Worm (Caenorhabditis elegans): ENCODE results near the gene unc-7.

The unc-7 gene

DNA sequence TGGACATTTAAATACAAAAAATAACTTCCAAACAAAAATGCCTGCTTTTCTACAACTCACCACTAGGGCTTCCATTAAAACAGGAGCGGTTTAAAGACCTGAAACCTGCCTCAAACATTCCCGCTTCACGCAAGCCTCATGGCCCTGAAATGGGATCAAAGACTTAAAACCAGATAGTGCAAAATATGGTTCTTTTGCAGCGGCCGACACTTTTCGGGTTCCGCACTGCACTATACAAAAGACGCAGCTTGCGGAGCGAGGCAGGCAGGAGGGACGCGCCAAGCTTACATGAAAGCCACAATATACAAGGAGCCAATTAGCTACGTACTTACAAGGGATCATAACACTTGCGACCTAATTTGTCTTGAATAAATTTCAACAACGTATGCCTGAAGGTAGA, 74.1 kb downstream of the unc-7 start:
- TF ChIP-seq mes-2 (tag; optimal IDR thresholded peaks at IDR 0.05; ENCODE audit: poor library complexity, severe bottlenecking) (peak; percentile 34), ama-1 (optimal IDR thresholded peaks at IDR 0.05) (no peak), snpc-4 (tag; optimal IDR thresholded peaks at IDR 0.05) (peak; percentile 47)

DNA sequence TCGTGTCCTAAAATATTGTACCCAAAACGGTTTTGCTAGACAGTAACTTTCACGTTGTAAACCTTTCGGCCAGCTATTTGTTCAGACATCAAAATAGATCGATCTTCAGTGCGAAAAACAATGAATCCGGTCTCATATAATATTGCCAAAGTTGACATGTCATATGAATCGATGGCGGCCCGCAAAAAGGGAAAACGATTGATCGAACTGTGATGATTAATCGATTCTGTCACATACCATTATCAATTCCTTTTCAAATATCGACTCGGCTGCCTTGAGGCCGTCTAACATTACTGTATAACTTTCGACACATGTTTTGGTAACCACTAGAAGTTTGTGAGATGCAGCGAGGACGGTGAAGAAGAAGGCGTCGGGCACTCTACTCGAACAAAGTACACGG, 74.7 kb downstream of the unc-7 start:
- TF ChIP-seq unc-62 (GFP tag; optimal IDR thresholded peaks at IDR 0.05 in 1 of 2) (peak in 1 of 2 experiments; percentile 99), unc-62 (tag; optimal IDR thresholded peaks at IDR 0.05) (no peak), daf-12 (tag; optimal IDR thresholded peaks at IDR 0.05) (no peak), jun-1 (tag; optimal IDR thresholded peaks at IDR 0.05) (no peak), unc-130 (GFP tag; optimal IDR thresholded peaks at IDR 0.05) (no peak), hlh-11 (tag; optimal IDR thresholded peaks at IDR 0.05) (peak; percentile 54), arid-1 (GFP tag; conservative IDR thresholded peaks at IDR 0.05) (no peak), hlh-30 (tag; optimal IDR thresholded peaks at IDR 0.05; ENCODE audit: insufficient read depth) (peak; percentile 35), madf-9 (GFP tag; conservative IDR thresholded peaks at IDR 0.05) (no peak), aha-1 (tag) (peak; percentile 2), mxl-2 (GFP tag; conservative IDR thresholded peaks at IDR 0.05) (no peak), dmd-6 (GFP tag; IDR thresholded peaks at IDR 0.05) (0 out of 2 replicates have a peak, but pooled peaks have one; percentile 17), rbr-2 (tag; optimal IDR thresholded peaks at IDR 0.05) (no peak), ztf-11 (tag; optimal IDR thresholded peaks at IDR 0.05) (no peak), ceh-28 (tag; optimal IDR thresholded peaks at IDR 0.05) (peak; percentile 21), nhr-28 (tag; optimal IDR thresholded peaks at IDR 0.05) (peak; percentile 28), F37D6.2 (tag; optimal IDR thresholded peaks at IDR 0.05) (no peak), sdz-12 (GFP tag; optimal IDR thresholded peaks at IDR 0.05) (no peak), lim-7 (GFP tag; IDR thresholded peaks at IDR 0.05) (no peak), nhr-25 (tag; optimal IDR thresholded peaks at IDR 0.05; ENCODE audit: borderline replicate concordance, insufficient read depth) (peak; percentile 22), daf-8 (GFP tag; IDR thresholded peaks at IDR 0.05) (no peak), mxl-3 (GFP tag; optimal IDR thresholded peaks at IDR 0.05) (peak; percentile 35)

Data from whole organism, L4 larva.